Worm (Caenorhabditis elegans): ENCODE results near the gene R02F11.2.
A peak's percentile ranks its signal among the peaks of the same experiment; 100 is the strongest.

The R02F11.2 gene

DNA sequence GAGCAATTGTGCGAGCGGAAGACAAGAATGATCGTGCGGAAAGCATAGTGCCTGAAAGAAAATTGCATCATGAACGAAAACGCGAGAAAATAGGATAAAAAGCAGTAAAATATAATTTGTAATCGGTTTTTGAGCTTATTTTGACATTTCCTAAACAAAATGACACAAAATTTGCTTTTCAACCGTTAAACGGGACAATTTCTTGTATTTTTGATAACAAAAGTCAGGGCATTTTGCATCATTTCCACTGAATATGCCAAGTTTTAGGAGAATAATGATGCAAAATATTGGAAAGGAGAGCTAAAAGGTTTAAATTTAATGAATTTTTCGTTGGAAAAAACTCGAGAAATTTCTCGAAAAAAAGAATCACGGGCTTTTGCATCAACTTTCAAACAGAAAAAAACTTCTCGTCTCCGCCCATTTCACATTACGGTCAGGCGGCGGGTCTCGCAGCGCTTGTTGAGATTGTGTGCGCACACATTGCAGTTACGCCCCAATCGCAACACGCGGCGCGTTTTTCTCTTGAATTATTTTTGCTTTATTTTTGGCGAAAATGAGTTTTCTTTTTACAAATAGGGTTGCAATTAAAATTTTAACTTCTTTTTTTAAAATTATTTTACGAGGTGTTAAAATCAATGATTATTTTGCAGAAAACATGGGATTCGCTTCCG lies 32.4 kb downstream of the R02F11.2 start, which contains the start of the genes hsp-6 and C37H5.5 (continued):
- TF ChIP-seq tbx-8 (GFP tag; optimal IDR thresholded peaks at IDR 0.05): no peak
- no peak for TF ChIP-seq mls-2 (tag; optimal IDR thresholded peaks at IDR 0.05)
- TF ChIP-seq nhr-237 (tag; optimal IDR thresholded peaks at IDR 0.05): peak; percentile 79
- peak; percentile 58 for TF ChIP-seq sptf-1 (tag; optimal IDR thresholded peaks at IDR 0.05)
- no peak for TF ChIP-seq sem-2 (GFP tag; optimal IDR thresholded peaks at IDR 0.05)
- peak; percentile 4 for TF ChIP-seq M03D4.4 (tag; optimal IDR thresholded peaks at IDR 0.05)

ce11 chrV:4834277-4834676 lies 39.9 kb downstream of the R02F11.2 start, which contains the start of gene C37H5.14:
Gene C37H5.14 (minus strand): TSS chrV:4834377.
- TF ChIP-seq ceh-39 (tag; optimal IDR thresholded peaks at IDR 0.05): no peak
- no peak for TF ChIP-seq lin-32 (GFP tag; optimal IDR thresholded peaks at IDR 0.05)
- TF ChIP-seq flh-1 (GFP tag; optimal IDR thresholded peaks at IDR 0.05): no peak
- no peak for TF ChIP-seq bed-3 (GFP tag; optimal IDR thresholded peaks at IDR 0.05)
- no peak for TF ChIP-seq ztf-11 (tag; optimal IDR thresholded peaks at IDR 0.05)
- no peak for TF ChIP-seq M03D4.4 (tag; optimal IDR thresholded peaks at IDR 0.05)
- TF ChIP-seq unc-62 (GFP tag; optimal IDR thresholded peaks at IDR 0.05): no peak
- TF ChIP-seq elt-3 (tag; optimal IDR thresholded peaks at IDR 0.05): no peak
- no peak for TF ChIP-seq sem-2 (GFP tag; optimal IDR thresholded peaks at IDR 0.05)
- TF ChIP-seq nhr-2 (tag; optimal IDR thresholded peaks at IDR 0.05): no peak
- no peak for TF ChIP-seq ceh-83 (GFP tag; optimal IDR thresholded peaks at IDR 0.05)
- no peak for TF ChIP-seq nhr-12 (tag; optimal IDR thresholded peaks at IDR 0.05)
- no peak for TF ChIP-seq blmp-1 (tag; optimal IDR thresholded peaks at IDR 0.05)
- no peak for TF ChIP-seq mab-5 (tag; optimal IDR thresholded peaks at IDR 0.05)
- TF ChIP-seq cnd-1 (tag; optimal IDR thresholded peaks at IDR 0.05): no peak

DNA sequence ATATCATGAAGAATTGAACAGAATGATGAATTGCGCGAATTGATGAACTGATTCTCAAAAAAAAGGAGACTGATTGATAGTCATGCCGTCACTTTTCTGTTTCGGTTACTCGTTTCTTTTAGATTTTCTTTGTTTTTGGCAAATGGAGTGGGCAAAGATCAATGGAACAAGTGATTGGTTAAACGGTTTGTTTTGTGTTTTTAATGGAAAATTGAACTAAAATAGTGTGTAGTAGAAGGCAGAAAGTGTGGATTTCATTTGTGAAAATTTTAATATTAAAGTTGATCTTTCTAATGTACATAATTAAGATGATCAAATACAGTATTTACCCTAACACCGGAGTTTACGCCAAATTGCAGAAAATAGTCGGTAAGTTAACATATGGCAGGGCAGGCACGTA lies 45.5 kb downstream of the R02F11.2 start, which contains the start of gene nas-9:
Gene nas-9 (minus strand): TSS at position 101 of the 400 bp plus-strand sequence.
- no peak for TF ChIP-seq lin-13 (tag; optimal IDR thresholded peaks at IDR 0.05)
- no peak for TF ChIP-seq nhr-76 (tag; optimal IDR thresholded peaks at IDR 0.05)
- no peak for TF ChIP-seq nhr-28 (tag; optimal IDR thresholded peaks at IDR 0.05)
- no peak for TF ChIP-seq cnd-1 (tag; optimal IDR thresholded peaks at IDR 0.05)
- TF ChIP-seq mls-2 (tag; optimal IDR thresholded peaks at IDR 0.05): no peak
- TF ChIP-seq mep-1 (tag; optimal IDR thresholded peaks at IDR 0.05): no peak
- TF ChIP-seq unc-39 (tag; optimal IDR thresholded peaks at IDR 0.05): no peak
- no peak for TF ChIP-seq tbx-8 (GFP tag; optimal IDR thresholded peaks at IDR 0.05)
- no peak for TF ChIP-seq sem-2 (GFP tag; optimal IDR thresholded peaks at IDR 0.05)
- no peak for TF ChIP-seq lsy-2 (tag; optimal IDR thresholded peaks at IDR 0.05)
- TF ChIP-seq bed-3 (GFP tag; optimal IDR thresholded peaks at IDR 0.05): no peak
- TF ChIP-seq ceh-43 (GFP tag; optimal IDR thresholded peaks at IDR 0.05): no peak
- TF ChIP-seq lin-32 (GFP tag; optimal IDR thresholded peaks at IDR 0.05): no peak
- TF ChIP-seq nhr-237 (tag; optimal IDR thresholded peaks at IDR 0.05): no peak
- no peak for TF ChIP-seq ces-1 (GFP tag; optimal IDR thresholded peaks at IDR 0.05)

DNA sequence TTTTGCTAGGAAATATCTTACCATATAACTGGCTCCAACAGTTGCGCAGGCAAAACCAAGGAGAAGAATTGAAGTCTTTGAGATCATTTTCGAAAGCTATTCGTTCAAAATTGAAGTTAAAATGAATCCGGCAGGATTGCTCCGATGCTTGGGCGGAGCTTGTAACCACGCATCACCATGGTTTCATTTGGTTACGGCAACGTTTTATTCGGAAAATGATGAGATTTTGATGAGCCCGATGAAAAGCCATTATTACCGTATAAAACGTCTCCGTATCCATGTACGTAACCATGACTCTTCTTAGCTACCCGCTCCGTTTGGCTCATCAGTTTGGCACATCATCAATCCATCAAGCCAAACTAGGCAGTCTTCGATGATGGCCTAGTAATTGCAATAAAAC lies 46.8 kb downstream of the R02F11.2 start, which contains the start of gene cwp-1:
Gene cwp-1 (minus strand): TSS at position 101 of the 400 bp plus-strand sequence.
- no peak for TF ChIP-seq nhr-76 (tag; optimal IDR thresholded peaks at IDR 0.05)

DNA sequence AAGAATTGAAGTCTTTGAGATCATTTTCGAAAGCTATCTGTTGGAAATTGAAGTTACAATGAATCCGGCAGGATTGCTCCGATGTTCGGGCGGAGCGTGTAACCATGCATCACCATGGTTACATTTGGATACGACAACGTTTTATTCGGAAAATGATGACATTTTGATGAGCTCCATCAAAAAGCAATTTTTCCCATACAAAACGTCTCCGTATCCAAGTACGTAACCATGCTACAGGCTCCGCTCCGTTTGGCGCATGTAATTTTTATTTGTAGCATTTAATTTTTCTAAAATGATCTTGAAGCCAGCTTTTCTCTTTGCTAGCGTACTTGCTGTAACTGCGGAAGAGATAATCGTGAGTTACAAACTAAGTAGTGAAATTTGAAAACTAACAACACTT lies 48.1 kb downstream of the R02F11.2 start, which contains the start of the genes cwp-2 and cwp-3:
Gene cwp-2 (minus strand): TSS at position 101 of the 400 bp plus-strand sequence.
Gene cwp-3 (plus strand): TSS at position 293 of the 400 bp plus-strand sequence.
- TF ChIP-seq cnd-1 (tag; optimal IDR thresholded peaks at IDR 0.05): no peak
- TF ChIP-seq sptf-1 (tag; optimal IDR thresholded peaks at IDR 0.05): no peak
- no peak for TF ChIP-seq unc-120 (tag; optimal IDR thresholded peaks at IDR 0.05; ENCODE audit: poor library complexity, severe bottlenecking)
- no peak for TF ChIP-seq hlh-1 (tag; optimal IDR thresholded peaks at IDR 0.05)
- no peak for TF ChIP-seq lsy-2 (tag; optimal IDR thresholded peaks at IDR 0.05)
- TF ChIP-seq drap-1 (GFP tag; optimal IDR thresholded peaks at IDR 0.05): no peak
- no peak for TF ChIP-seq nhr-2 (tag; optimal IDR thresholded peaks at IDR 0.05)
- no peak for TF ChIP-seq M03D4.4 (tag; optimal IDR thresholded peaks at IDR 0.05)
- TF ChIP-seq ztf-11 (tag; optimal IDR thresholded peaks at IDR 0.05): no peak
- TF ChIP-seq bed-3 (GFP tag; optimal IDR thresholded peaks at IDR 0.05): no peak
- no peak for TF ChIP-seq ceh-83 (GFP tag; optimal IDR thresholded peaks at IDR 0.05)
- TF ChIP-seq tbx-8 (GFP tag; optimal IDR thresholded peaks at IDR 0.05): no peak
- no peak for TF ChIP-seq ceh-43 (GFP tag; optimal IDR thresholded peaks at IDR 0.05)
- TF ChIP-seq lin-13 (tag; optimal IDR thresholded peaks at IDR 0.05): no peak
- no peak for TF ChIP-seq mls-2 (tag; optimal IDR thresholded peaks at IDR 0.05)
- no peak for TF ChIP-seq mep-1 (tag; optimal IDR thresholded peaks at IDR 0.05)
- TF ChIP-seq nhr-28 (tag; optimal IDR thresholded peaks at IDR 0.05): no peak
- TF ChIP-seq ham-2 (GFP tag; optimal IDR thresholded peaks at IDR 0.05): no peak
- no peak for TF ChIP-seq mab-5 (tag; optimal IDR thresholded peaks at IDR 0.05)
